Worm (Caenorhabditis elegans): ENCODE measurements around the gene fut-8.

DNA sequence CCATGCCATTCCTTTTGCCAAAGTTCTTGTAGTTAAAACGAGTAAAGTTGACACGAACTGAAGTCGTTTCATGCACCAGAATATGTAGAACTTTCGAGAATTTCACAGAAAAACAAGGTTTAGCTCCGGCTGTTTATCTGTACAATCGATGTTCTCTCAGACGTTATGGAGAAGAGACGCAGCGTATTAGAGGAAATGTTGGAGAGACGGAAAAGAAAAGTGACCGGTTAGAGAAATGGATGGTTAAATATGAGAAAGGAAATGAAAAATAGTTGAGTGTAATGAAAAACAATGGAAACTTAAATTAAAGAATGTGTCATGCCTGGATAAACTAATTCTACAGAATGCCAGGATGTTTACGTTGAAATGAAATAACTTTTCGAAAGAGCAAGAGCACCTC is 26.6 kb downstream of the fut-8 start, which contains the start of gene pcm-1:
- TF ChIP-seq lin-13 (GFP tag; optimal IDR thresholded peaks at IDR 0.05), result no peak
- no peak for TF ChIP-seq unc-39 (tag; optimal IDR thresholded peaks at IDR 0.05)
- TF ChIP-seq aly-2 (tag; optimal IDR thresholded peaks at IDR 0.05), result no peak
- TF ChIP-seq nhr-10 (tag; optimal IDR thresholded peaks at IDR 0.05), result no peak
- no peak for TF ChIP-seq sma-3 (GFP tag; optimal IDR thresholded peaks at IDR 0.05)
- TF ChIP-seq unc-62 (GFP tag; optimal IDR thresholded peaks at IDR 0.05), result no peak

Measured in whole organism, L2 larva.